Worm (Caenorhabditis elegans) whole organism, midembryonic: Measurements from ENCODE around the gene ZK856.14.

Experiments used
- T22C8.4 ChIP-seq: fragments of 200-800 bp; sonication (Bioruptor generic); IDR thresholded peaks from 2 replicates; pipeline ENCODE4 v1.3.6; 2022; ENCODE audit warnings: missing genetic modification characterization, missing compliant biosample characterization
- cog-1 ChIP-seq: sonication (generic microtip); optimal IDR thresholded peaks from 2 replicates; lab custom pipeline; 2016; ENCODE audit warnings: missing genetic modification characterization, missing compliant biosample characterization
- flt-1 ChIP-seq: fragments of 200-800 bp; sonication (Bioruptor generic); IDR thresholded peaks from 2 replicates; pipeline ENCODE4 v1.3.6; 2022; ENCODE audit warnings: missing genetic modification characterization, missing compliant biosample characterization
- klf-2 ChIP-seq: fragments of 200-800 bp; sonication (Bioruptor generic); conservative IDR thresholded peaks from 2 replicates; pipeline ENCODE4 v1.3.6; 2022; ENCODE audit warnings: missing genetic modification reagents, missing genetic modification characterization, missing compliant biosample characterization
- med-1 ChIP-seq: sonication (generic microtip); optimal IDR thresholded peaks from 2 replicates; lab custom pipeline; 2017; ENCODE audit warnings: missing genetic modification characterization, mild to moderate bottlenecking, missing compliant biosample characterization, antibody characterized with exemption, missing genetic modification reagents; ENCODE audit not compliant: insufficient read depth
- ref-1 ChIP-seq: fragments of 200-800 bp; sonication (Bioruptor generic); conservative IDR thresholded peaks from 2 replicates; pipeline ENCODE4 v1.3.6; 2022; ENCODE audit warnings: missing genetic modification reagents, missing genetic modification characterization, missing compliant biosample characterization
- tab-1 ChIP-seq: fragments of 200-800 bp; sonication (Bioruptor generic); IDR thresholded peaks from 2 replicates; pipeline ENCODE4 v1.3.6; 2022; ENCODE audit warnings: missing genetic modification characterization, missing compliant biosample characterization
- ztf-23 ChIP-seq: fragments of 200-800 bp; sonication (Bioruptor generic); IDR thresholded peaks from 2 replicates; pipeline ENCODE4 v1.3.6; 2022; ENCODE audit warnings: missing genetic modification reagents, missing genetic modification characterization, missing compliant biosample characterization
- ztf-29 ChIP-seq: fragments of 200-800 bp; sonication (Bioruptor generic); IDR thresholded peaks from 2 replicates; pipeline ENCODE4 v1.3.6; 2022; ENCODE audit warnings: missing genetic modification reagents, missing genetic modification characterization, missing compliant biosample characterization

ZK856.14 gene

DNA sequence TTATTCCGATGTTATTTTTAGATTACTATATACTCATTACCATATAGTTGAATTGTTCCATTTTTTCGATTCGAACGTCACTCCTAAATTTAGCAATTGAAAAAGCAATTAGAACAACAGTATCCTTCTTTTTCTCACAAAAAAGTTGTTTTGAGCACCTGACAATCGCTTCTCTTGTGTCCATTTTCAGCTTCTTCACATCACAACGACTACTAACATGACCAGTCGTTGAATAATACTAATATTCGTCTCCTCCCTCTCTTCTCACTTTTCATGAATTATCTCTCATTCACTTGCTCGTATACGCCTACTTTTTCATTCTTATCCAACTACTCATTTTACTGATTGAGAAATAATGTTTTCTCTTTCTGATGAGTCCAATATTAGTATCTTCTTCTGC is at the start of gene ZK856.14:
Gene ZK856.14 (plus strand): TSS at position 301 of the 400 bp plus-strand sequence.
- no peak for TF ChIP-seq cog-1 (tag; lab: Kevin White, UChicago)
- no peak for TF ChIP-seq tab-1
- TF ChIP-seq ztf-23 (GFP tag; lab: Robert Waterston, UW): no peak
- TF ChIP-seq flt-1 (GFP tag; lab: Robert Waterston, UW): no peak
- TF ChIP-seq med-1 (GFP tag; lab: Kevin White, UChicago): no peak
- no peak for TF ChIP-seq klf-2
- TF ChIP-seq ref-1: no peak
- TF ChIP-seq ztf-29 (GFP tag; lab: Robert Waterston, UW): no peak
- TF ChIP-seq T22C8.4 (GFP tag; lab: Robert Waterston, UW): no peak

DNA sequence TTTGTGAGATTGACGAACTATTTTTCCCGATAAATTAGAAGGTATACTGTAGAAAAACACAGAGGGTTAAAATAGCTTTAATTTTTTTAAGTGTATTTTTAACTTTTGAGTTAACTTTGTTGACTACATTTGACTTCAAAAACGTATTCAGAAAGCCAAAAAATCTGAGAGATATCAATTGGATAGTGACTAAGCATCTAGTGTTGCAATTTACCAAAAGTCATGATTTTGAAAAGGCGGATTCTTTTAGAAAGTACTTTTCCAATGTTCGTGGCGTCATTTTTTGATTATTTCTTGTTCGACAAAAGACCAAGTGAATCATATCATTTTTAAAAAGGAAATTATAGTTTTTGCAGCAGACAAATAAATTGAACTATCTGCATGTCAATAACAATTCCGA is 48.0 kb upstream of the ZK856.14 start:
- TF ChIP-seq flt-1 (GFP tag; lab: Robert Waterston, UW) (no peak), med-1 (GFP tag; lab: Kevin White, UChicago) (no peak), tab-1 (no peak), ref-1 (no peak), T22C8.4 (GFP tag; lab: Robert Waterston, UW) (no peak), ztf-23 (GFP tag; lab: Robert Waterston, UW) (no peak), ztf-29 (GFP tag; lab: Robert Waterston, UW) (no peak), cog-1 (tag; lab: Kevin White, UChicago) (no peak), klf-2 (no peak)

DNA sequence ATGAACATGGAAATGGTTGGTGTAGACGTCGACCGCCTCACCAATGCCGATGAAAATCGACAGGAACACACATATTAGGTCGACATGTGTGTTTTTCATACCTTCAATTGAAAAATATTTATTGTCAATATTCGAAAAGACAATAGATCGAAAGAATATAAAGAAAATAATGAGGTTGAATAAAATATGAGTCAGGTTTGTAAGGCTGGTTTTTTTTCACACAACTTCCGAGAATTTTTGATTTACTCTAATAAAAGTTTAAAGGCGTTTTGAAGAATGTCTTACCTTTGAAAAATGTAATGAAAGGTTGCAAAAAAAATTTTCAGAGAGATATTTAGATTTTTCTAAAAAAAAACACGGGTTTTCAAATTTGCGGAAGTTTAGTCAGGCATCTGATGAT is 43.2 kb upstream of the ZK856.14 start, which contains the start of gene egl-3:
Gene egl-3 (minus strand): TSS at position 101 of the 400 bp plus-strand sequence.
- TF ChIP-seq tab-1: no peak
- TF ChIP-seq cog-1 (tag; lab: Kevin White, UChicago): no peak
- no peak for TF ChIP-seq med-1 (GFP tag; lab: Kevin White, UChicago)
- no peak for TF ChIP-seq ztf-29 (GFP tag; lab: Robert Waterston, UW)
- TF ChIP-seq flt-1 (GFP tag; lab: Robert Waterston, UW): no peak
- no peak for TF ChIP-seq klf-2
- TF ChIP-seq ref-1: no peak
- TF ChIP-seq T22C8.4 (GFP tag; lab: Robert Waterston, UW): no peak
- no peak for TF ChIP-seq ztf-23 (GFP tag; lab: Robert Waterston, UW)

DNA sequence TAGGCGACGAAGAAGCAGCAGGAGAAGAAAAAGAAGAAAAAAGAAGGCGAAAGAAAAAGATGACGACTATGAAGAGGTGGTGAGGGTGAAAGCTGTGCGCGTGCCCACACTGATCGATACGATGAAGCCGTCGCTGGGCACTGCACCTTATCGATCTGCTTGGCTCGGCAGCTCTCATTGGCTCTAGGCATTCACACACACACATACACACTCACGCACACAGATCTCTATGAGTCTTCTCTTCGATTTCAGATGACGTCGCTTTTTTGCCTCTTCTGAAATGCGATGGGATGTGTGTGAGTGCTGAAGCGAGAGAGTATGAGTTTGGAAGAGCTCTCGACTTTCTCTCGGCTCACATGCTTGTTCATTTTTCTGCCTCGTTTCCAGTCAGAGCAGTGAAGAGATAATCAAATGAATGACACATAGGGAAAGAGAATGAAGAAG is 42.2 kb upstream of the ZK856.14 start:
- TF ChIP-seq tab-1: no peak
- no peak for TF ChIP-seq med-1 (GFP tag; lab: Kevin White, UChicago)
- TF ChIP-seq T22C8.4 (GFP tag; lab: Robert Waterston, UW): peak; percentile 79
- no peak for TF ChIP-seq ztf-23 (GFP tag; lab: Robert Waterston, UW)

DNA sequence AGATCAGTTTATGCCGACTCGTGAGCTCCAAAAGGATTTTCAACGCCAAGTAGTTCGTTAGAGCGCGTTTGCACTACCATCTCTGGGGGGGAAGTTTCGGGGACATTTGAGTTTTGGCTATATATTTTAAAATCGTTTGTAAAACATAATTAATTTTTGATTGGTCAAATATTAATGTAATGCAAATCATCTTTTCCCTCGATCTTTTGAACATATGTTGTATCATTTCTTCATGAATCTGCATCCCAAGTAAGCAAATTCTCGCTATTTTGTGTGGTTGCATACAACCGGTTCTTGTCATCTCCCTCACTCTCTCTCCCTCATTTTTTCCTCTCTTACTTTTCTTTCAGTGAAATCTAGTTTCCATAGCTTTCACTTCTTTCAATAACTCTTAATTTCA is 38.7 kb upstream of the ZK856.14 start:
- TF ChIP-seq cog-1 (tag; lab: Kevin White, UChicago): peak; percentile 46
- no peak for TF ChIP-seq ref-1

DNA sequence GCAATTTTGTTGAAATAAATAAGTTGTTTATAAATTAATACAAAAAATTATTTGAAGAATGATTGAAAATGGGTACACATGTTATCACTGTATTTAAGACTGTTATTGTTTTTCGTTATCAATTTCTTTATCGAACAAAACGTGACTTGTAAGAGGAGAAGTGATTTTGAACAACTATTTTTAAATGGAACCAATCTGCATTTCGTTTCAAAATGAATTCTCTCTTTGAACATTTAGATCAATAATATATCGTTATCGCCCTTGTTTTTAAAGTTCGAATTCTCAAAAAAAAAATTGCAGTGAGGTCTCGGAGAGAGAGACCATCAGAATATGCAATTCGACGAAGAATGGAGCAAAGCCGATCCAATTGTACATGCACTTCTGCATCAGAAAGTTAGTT is 37.6 kb upstream of the ZK856.14 start, which contains the start of gene cul-5:
Gene cul-5 (plus strand): TSS at position 301 of the 400 bp plus-strand sequence.
- no peak for TF ChIP-seq ref-1
- no peak for TF ChIP-seq flt-1 (GFP tag; lab: Robert Waterston, UW)
- TF ChIP-seq cog-1 (tag; lab: Kevin White, UChicago): no peak
- TF ChIP-seq ztf-29 (GFP tag; lab: Robert Waterston, UW): no peak
- no peak for TF ChIP-seq klf-2
- TF ChIP-seq ztf-23 (GFP tag; lab: Robert Waterston, UW): no peak
- no peak for TF ChIP-seq T22C8.4 (GFP tag; lab: Robert Waterston, UW)
- TF ChIP-seq med-1 (GFP tag; lab: Kevin White, UChicago): no peak
- TF ChIP-seq tab-1: no peak

DNA sequence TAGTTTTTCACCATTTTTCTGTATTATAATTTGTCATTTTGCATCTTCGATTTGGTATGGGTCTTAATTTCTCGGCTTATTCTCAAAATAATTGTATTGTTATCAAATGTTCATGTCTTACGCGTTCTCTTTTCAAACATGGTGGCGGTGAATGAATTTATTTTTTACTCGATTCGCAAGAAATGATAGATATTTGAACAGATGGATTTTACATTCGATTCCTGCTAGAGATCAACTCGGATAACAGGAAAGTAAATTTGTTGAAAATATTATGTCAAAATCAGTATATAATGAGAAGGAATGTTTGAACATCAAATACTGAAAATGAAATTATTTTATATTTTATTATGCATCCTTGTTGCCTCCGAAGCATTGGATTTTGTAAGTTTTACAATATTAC is 33.8 kb upstream of the ZK856.14 start, which contains the start of gene ZK856.4:
Gene ZK856.4 (plus strand): TSS at position 301 of the 400 bp plus-strand sequence.
- TF ChIP-seq flt-1 (GFP tag; lab: Robert Waterston, UW) (no peak), cog-1 (tag; lab: Kevin White, UChicago) (no peak), T22C8.4 (GFP tag; lab: Robert Waterston, UW) (no peak), tab-1 (no peak), ztf-29 (GFP tag; lab: Robert Waterston, UW) (no peak), med-1 (GFP tag; lab: Kevin White, UChicago) (no peak), ztf-23 (GFP tag; lab: Robert Waterston, UW) (no peak), ref-1 (no peak), klf-2 (no peak)

DNA sequence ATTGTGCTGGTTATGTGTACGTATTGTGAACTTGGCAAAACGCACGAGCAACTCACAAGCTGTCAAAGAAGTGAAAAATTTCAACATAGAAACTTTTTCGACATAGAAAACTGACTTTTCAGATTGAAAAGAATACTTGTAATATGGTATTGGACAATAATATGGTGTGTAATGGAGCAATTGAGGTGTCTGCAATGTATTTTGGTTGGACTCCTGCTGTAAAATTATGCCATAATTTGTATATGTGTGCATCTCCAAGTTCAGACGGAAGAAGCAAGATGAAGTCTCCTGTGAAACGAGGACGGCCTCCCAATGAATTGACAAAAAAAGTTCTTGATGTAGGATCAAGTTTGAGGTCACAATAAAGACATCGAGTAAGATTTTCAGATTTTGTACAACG is 33.0 kb upstream of the ZK856.14 start:
- TF ChIP-seq med-1 (GFP tag; lab: Kevin White, UChicago) (no peak), ztf-23 (GFP tag; lab: Robert Waterston, UW) (no peak), ztf-29 (GFP tag; lab: Robert Waterston, UW) (no peak), cog-1 (tag; lab: Kevin White, UChicago) (no peak), flt-1 (GFP tag; lab: Robert Waterston, UW) (no peak), T22C8.4 (GFP tag; lab: Robert Waterston, UW) (no peak), ref-1 (no peak), klf-2 (no peak), tab-1 (no peak)

DNA sequence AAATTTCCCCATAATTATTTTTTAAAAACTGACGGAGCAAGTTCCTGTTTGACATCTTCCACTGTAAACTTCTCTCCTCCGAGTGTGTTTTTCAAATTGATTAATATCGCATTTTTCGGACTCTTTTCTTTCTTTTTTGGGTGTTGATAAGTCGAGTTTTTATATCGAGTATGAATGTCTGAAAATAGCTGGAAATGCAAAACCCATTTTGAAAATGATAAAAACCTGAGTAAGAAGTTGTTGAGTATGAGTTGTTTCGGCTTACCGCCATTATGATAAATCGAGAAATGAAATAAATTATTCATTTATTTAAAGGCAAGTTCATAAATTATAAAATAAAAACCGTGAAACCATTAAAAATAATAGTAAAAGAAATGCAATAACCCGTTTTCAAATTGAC is 31.1 kb upstream of the ZK856.14 start, which contains the start of gene ZK856.18:
Gene ZK856.18 (minus strand): TSS at position 289 of the 400 bp plus-strand sequence.
- TF ChIP-seq flt-1 (GFP tag; lab: Robert Waterston, UW): no peak
- TF ChIP-seq cog-1 (tag; lab: Kevin White, UChicago): no peak
- no peak for TF ChIP-seq ztf-23 (GFP tag; lab: Robert Waterston, UW)
- no peak for TF ChIP-seq T22C8.4 (GFP tag; lab: Robert Waterston, UW)
- no peak for TF ChIP-seq ztf-29 (GFP tag; lab: Robert Waterston, UW)
- no peak for TF ChIP-seq tab-1
- TF ChIP-seq med-1 (GFP tag; lab: Kevin White, UChicago): no peak
- no peak for TF ChIP-seq ref-1
- no peak for TF ChIP-seq klf-2

DNA sequence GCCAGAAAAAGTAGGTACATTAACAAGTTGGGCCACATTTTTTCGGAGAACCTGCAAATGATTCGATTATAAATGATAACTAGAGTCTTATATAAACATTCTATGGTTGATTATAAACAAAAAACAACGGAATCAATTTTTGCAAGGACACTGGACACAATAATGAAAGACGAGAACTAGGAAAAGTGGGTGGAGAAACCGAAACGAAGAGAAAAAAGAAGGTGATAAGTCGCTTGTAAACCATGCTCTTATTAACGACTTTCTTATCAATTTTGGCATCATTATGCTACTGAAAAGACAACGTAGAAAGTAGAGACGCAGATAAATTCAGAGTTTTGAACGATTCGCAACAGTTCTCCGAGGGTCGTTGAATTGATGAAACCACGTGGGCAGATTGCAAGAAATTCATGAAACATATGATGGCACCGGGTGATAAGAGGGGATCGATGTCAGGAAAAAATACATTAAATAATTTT is 26.7 kb upstream of the ZK856.14 start, which contains the start of gene ZK856.5:
Gene ZK856.5 (minus strand): TSS at position 51 of the 476 bp plus-strand sequence.
- TF ChIP-seq med-1 (GFP tag; lab: Kevin White, UChicago): no peak
- no peak for TF ChIP-seq tab-1
- TF ChIP-seq ref-1: no peak
- TF ChIP-seq ztf-23 (GFP tag; lab: Robert Waterston, UW): no peak
- no peak for TF ChIP-seq ztf-29 (GFP tag; lab: Robert Waterston, UW)
- TF ChIP-seq flt-1 (GFP tag; lab: Robert Waterston, UW): no peak
- TF ChIP-seq cog-1 (tag; lab: Kevin White, UChicago): no peak
- no peak for TF ChIP-seq T22C8.4 (GFP tag; lab: Robert Waterston, UW)
- no peak for TF ChIP-seq klf-2
